Fruit fly (Drosophila melanogaster) whole organism, embryonic: ENCODE measurements around the gene CG44008.

Experiments
- Adf1 ChIP-seq: fragments of 200-800 bp; sonication (Bioruptor generic); IDR thresholded peaks from 2 replicates; pipeline ENCODE4 v1.3.6; 2022; ENCODE audit warnings: missing biosample characterization, missing genetic modification characterization
- CG11085 ChIP-seq: fragments of 200-800 bp; sonication (Bioruptor generic); IDR thresholded peaks from 2 replicates; pipeline ENCODE4 v1.3.6; 2022; ENCODE audit warnings: missing biosample characterization, missing genetic modification characterization
- CG12155 ChIP-seq: fragments of 200-800 bp; sonication (Bioruptor generic); optimal IDR thresholded peaks from 3 replicates; lab custom pipeline; 2016; ENCODE audit warnings: missing biosample characterization, missing genetic modification characterization
- CG12236 ChIP-seq: fragments of 200-800 bp; sonication (Bioruptor generic); optimal IDR thresholded peaks from 2 replicates; lab custom pipeline; 2016; ENCODE audit warnings: missing biosample characterization, missing genetic modification characterization
- CG13287 ChIP-seq: fragments of 200-800 bp; sonication (Bioruptor generic); IDR thresholded peaks from 2 replicates; pipeline ENCODE4 v1.3.6; 2022; ENCODE audit warnings: missing biosample characterization, missing genetic modification characterization; ENCODE audit not compliant: partially characterized antibody
- CG13424 ChIP-seq: fragments of 200-800 bp; sonication (Bioruptor generic); optimal IDR thresholded peaks from 2 replicates; lab custom pipeline; 2019; ENCODE audit warnings: missing biosample characterization, mild to moderate bottlenecking, missing genetic modification characterization, moderate library complexity
- CG13775 ChIP-seq: fragments of 200-800 bp; sonication (Bioruptor generic); optimal IDR thresholded peaks from 3 replicates; lab custom pipeline; 2017; ENCODE audit warnings: missing biosample characterization, mild to moderate bottlenecking, missing genetic modification characterization
- CG13894 ChIP-seq: fragments of 200-800 bp; sonication (Bioruptor generic); optimal IDR thresholded peaks from 3 replicates; lab custom pipeline; 2018; ENCODE audit warnings: missing biosample characterization, mild to moderate bottlenecking, missing genetic modification characterization, moderate library complexity
- CG15479 ChIP-seq: fragments of 200-800 bp; sonication (Bioruptor generic); optimal IDR thresholded peaks from 3 replicates; lab custom pipeline; 2019; ENCODE audit warnings: missing biosample characterization, mild to moderate bottlenecking, missing genetic modification characterization, moderate library complexity
- CG17568 ChIP-seq: fragments of 200-800 bp; sonication (Bioruptor generic); optimal IDR thresholded peaks from 2 replicates; lab custom pipeline; 2018; ENCODE audit warnings: missing biosample characterization, mild to moderate bottlenecking, missing genetic modification characterization, moderate library complexity
- CG17612 ChIP-seq: fragments of 200-800 bp; sonication (Bioruptor generic); IDR thresholded peaks from 2 replicates; pipeline ENCODE4 v1.3.6; 2022; ENCODE audit warnings: missing biosample characterization, missing genetic modification characterization
- CG4424 ChIP-seq: fragments of 200-800 bp; sonication (Bioruptor generic); optimal IDR thresholded peaks from 3 replicates; lab custom pipeline; 2016; ENCODE audit warnings: missing biosample characterization, missing genetic modification characterization
- CG6654 ChIP-seq: fragments of 200-800 bp; sonication (Bioruptor generic); optimal IDR thresholded peaks from 2 replicates; lab custom pipeline; 2017; ENCODE audit warnings: missing biosample characterization, mild to moderate bottlenecking, missing genetic modification characterization
- CG6683 ChIP-seq: fragments of 200-800 bp; sonication (Bioruptor generic); optimal IDR thresholded peaks from 2 replicates; lab custom pipeline; 2017; ENCODE audit warnings: missing biosample characterization, mild to moderate bottlenecking, missing genetic modification characterization, missing genetic modification reagents
- CG6791 ChIP-seq: fragments of 200-800 bp; sonication (Bioruptor generic); IDR thresholded peaks from 3 replicates; pipeline ENCODE4 v1.3.6; 2022; ENCODE audit warnings: missing biosample characterization, missing genetic modification characterization; ENCODE audit not compliant: partially characterized antibody
- CG7271 ChIP-seq: fragments of 200-800 bp; sonication (Bioruptor generic); optimal IDR thresholded peaks from 2 replicates; lab custom pipeline; 2018; ENCODE audit warnings: missing biosample characterization, mild to moderate bottlenecking, missing genetic modification characterization, moderate library complexity
- CG8089 ChIP-seq: fragments of 200-800 bp; sonication (Bioruptor generic); optimal IDR thresholded peaks from 3 replicates; lab custom pipeline; 2016; ENCODE audit warnings: missing biosample characterization, missing genetic modification characterization
- CG8944 ChIP-seq: fragments of 200-800 bp; sonication (Bioruptor generic); optimal IDR thresholded peaks from 3 replicates; lab custom pipeline; 2016; ENCODE audit warnings: missing biosample characterization, missing genetic modification characterization
- CrebB ChIP-seq: fragments of 200-800 bp; sonication (Bioruptor generic); optimal IDR thresholded peaks from 3 replicates; lab custom pipeline; 2018; ENCODE audit warnings: missing biosample characterization, mild to moderate bottlenecking, missing genetic modification characterization
- D19B ChIP-seq: fragments of 200-800 bp; sonication (Bioruptor generic); optimal IDR thresholded peaks from 2 replicates; lab custom pipeline; 2017; ENCODE audit warnings: missing biosample characterization, mild to moderate bottlenecking, missing genetic modification characterization
- Fer1 ChIP-seq: fragments of 200-800 bp; sonication (Bioruptor generic); optimal IDR thresholded peaks from 2 replicates; lab custom pipeline; 2017; ENCODE audit warnings: missing biosample characterization, mild to moderate bottlenecking, missing genetic modification characterization
- GATAe ChIP-seq: fragments of 200-800 bp; sonication (Bioruptor generic); conservative IDR thresholded peaks from 2 replicates; pipeline ENCODE4 v1.3.6; 2022; ENCODE audit warnings: missing biosample characterization, missing genetic modification characterization
- HLHmδ ChIP-seq: fragments of 200-800 bp; sonication (Bioruptor generic); optimal IDR thresholded peaks from 2 replicates; lab custom pipeline; 2018; ENCODE audit warnings: missing biosample characterization, mild to moderate bottlenecking, missing genetic modification characterization, moderate library complexity
- Hmx ChIP-seq: fragments of 200-800 bp; sonication (Bioruptor generic); optimal IDR thresholded peaks from 2 replicates; lab custom pipeline; 2016; ENCODE audit warnings: missing biosample characterization, missing genetic modification characterization
- MBD-R2 ChIP-seq: fragments of 200-800 bp; sonication (Bioruptor generic); IDR thresholded peaks from 2 replicates; pipeline ENCODE4 v1.3.6; 2022; ENCODE audit warnings: missing biosample characterization, missing genetic modification characterization
- Poxn ChIP-seq: fragments of 200-800 bp; sonication (Bioruptor generic); IDR thresholded peaks from 2 replicates; pipeline ENCODE4 v1.3.6; 2022; ENCODE audit warnings: missing biosample characterization, missing genetic modification characterization
- Side ChIP-seq: fragments of 200-800 bp; sonication (Bioruptor generic); optimal IDR thresholded peaks from 2 replicates; lab custom pipeline; 2016; ENCODE audit warnings: missing biosample characterization, missing genetic modification characterization
- Ssrp ChIP-seq: fragments of 200-800 bp; sonication (Bioruptor generic); optimal IDR thresholded peaks from 2 replicates; lab custom pipeline; 2018; ENCODE audit warnings: missing biosample characterization, mild to moderate bottlenecking, missing genetic modification characterization, moderate library complexity
- Tbp ChIP-seq: fragments of >200 bp; optimal IDR thresholded peaks from 2 replicates; lab custom pipeline; 2018; ENCODE audit warnings: missing biosample characterization, missing genetic modification characterization
- aop ChIP-seq: fragments of 200-800 bp; sonication (Bioruptor generic); IDR thresholded peaks from 2 replicates; pipeline ENCODE4 v1.3.6; 2022; ENCODE audit warnings: missing biosample characterization, missing genetic modification characterization
- ase ChIP-seq: fragments of 200-800 bp; sonication (Bioruptor generic); IDR thresholded peaks from 3 replicates; pipeline ENCODE4 v1.3.6; 2022; ENCODE audit warnings: missing biosample characterization, missing genetic modification characterization
- ash1 ChIP-seq: fragments of 200-800 bp; sonication (Bioruptor generic); optimal IDR thresholded peaks from 2 replicates; lab custom pipeline; 2018; ENCODE audit warnings: missing biosample characterization, mild to moderate bottlenecking, missing genetic modification characterization
- bab2 ChIP-seq: fragments of 200-800 bp; sonication (Bioruptor generic); optimal IDR thresholded peaks from 2 replicates; lab custom pipeline; 2016; ENCODE audit warnings: missing biosample characterization, missing genetic modification characterization
- bcd ChIP-seq: fragments of 200-800 bp; sonication (Bioruptor generic); optimal IDR thresholded peaks from 2 replicates; lab custom pipeline; 2017; ENCODE audit warnings: missing biosample characterization, mild to moderate bottlenecking, missing genetic modification characterization
- br ChIP-seq: fragments of >200 bp; optimal IDR thresholded peaks from 2 replicates; lab custom pipeline; 2017
- cato ChIP-seq: fragments of 200-800 bp; sonication (Bioruptor generic); optimal IDR thresholded peaks from 2 replicates; lab custom pipeline; 2016; ENCODE audit warnings: missing biosample characterization, missing genetic modification characterization, borderline replicate concordance
- dmrt99B ChIP-seq: fragments of 200-800 bp; sonication (Bioruptor generic); optimal IDR thresholded peaks from 2 replicates; lab custom pipeline; 2018; ENCODE audit warnings: missing biosample characterization, mild to moderate bottlenecking, missing genetic modification characterization, moderate library complexity
- hb ChIP-seq: fragments of 200-800 bp; sonication (Bioruptor generic); IDR thresholded peaks from 3 replicates; pipeline ENCODE4 v1.3.6; 2022; ENCODE audit warnings: missing biosample characterization, missing genetic modification characterization; ENCODE audit not compliant: partially characterized antibody
- ind ChIP-seq: fragments of 200-800 bp; sonication (Bioruptor generic); optimal IDR thresholded peaks from 3 replicates; lab custom pipeline; 2016; ENCODE audit warnings: missing biosample characterization, missing genetic modification characterization
- klu ChIP-seq: fragments of 200-800 bp; sonication (Bioruptor generic); IDR thresholded peaks from 2 replicates; pipeline ENCODE4 v1.3.6; 2022; ENCODE audit warnings: missing biosample characterization, missing genetic modification characterization
- maf-S ChIP-seq: fragments of 200-800 bp; sonication (Bioruptor generic); optimal IDR thresholded peaks from 2 replicates; lab custom pipeline; 2016; ENCODE audit warnings: missing biosample characterization, missing genetic modification characterization
- mam ChIP-seq: fragments of 200-800 bp; sonication (Bioruptor generic); optimal IDR thresholded peaks from 3 replicates; lab custom pipeline; 2016; ENCODE audit warnings: missing biosample characterization, missing genetic modification characterization
- pan ChIP-seq, 4 experiments: fragments of >200 bp in 3 of 4; fragments of 200-800 bp in 1 of 4; sonication (Bioruptor generic) in 1 of 4; optimal IDR thresholded peaks in 3 of 4; IDR thresholded peaks in 1 of 4; 2 replicates each; pipeline versions ENCODE4 v1.3.6 to Lab custom; 2017 to 2022; ENCODE audit warnings: missing biosample characterization in 2 of 4, missing genetic modification characterization in 2 of 4, mixed read lengths in 1 of 4
- phol ChIP-seq: fragments of 200-800 bp; sonication (Bioruptor generic); optimal IDR thresholded peaks from 3 replicates; lab custom pipeline; 2018; ENCODE audit warnings: missing biosample characterization, mild to moderate bottlenecking, missing genetic modification characterization, moderate library complexity
- ranshi ChIP-seq: fragments of 200-800 bp; sonication (Bioruptor generic); IDR thresholded peaks from 2 replicates; pipeline ENCODE4 v1.3.6; 2022; ENCODE audit warnings: missing biosample characterization, missing genetic modification characterization
- sug ChIP-seq: fragments of 200-800 bp; optimal IDR thresholded peaks from 2 replicates; lab custom pipeline; 2019; ENCODE audit warnings: missing biosample characterization, mild to moderate bottlenecking, missing genetic modification characterization, moderate library complexity
- ttk ChIP-seq: fragments of 200-800 bp; sonication (Bioruptor generic); IDR thresholded peaks from 2 replicates; pipeline ENCODE4 v2.1.2; 2022; ENCODE audit warnings: missing biosample characterization, missing genetic modification characterization
- tx ChIP-seq: fragments of 200-800 bp; sonication (Bioruptor generic); optimal IDR thresholded peaks from 2 replicates; lab custom pipeline; 2016; ENCODE audit warnings: missing biosample characterization, missing genetic modification characterization

The CG44008 gene

DNA sequence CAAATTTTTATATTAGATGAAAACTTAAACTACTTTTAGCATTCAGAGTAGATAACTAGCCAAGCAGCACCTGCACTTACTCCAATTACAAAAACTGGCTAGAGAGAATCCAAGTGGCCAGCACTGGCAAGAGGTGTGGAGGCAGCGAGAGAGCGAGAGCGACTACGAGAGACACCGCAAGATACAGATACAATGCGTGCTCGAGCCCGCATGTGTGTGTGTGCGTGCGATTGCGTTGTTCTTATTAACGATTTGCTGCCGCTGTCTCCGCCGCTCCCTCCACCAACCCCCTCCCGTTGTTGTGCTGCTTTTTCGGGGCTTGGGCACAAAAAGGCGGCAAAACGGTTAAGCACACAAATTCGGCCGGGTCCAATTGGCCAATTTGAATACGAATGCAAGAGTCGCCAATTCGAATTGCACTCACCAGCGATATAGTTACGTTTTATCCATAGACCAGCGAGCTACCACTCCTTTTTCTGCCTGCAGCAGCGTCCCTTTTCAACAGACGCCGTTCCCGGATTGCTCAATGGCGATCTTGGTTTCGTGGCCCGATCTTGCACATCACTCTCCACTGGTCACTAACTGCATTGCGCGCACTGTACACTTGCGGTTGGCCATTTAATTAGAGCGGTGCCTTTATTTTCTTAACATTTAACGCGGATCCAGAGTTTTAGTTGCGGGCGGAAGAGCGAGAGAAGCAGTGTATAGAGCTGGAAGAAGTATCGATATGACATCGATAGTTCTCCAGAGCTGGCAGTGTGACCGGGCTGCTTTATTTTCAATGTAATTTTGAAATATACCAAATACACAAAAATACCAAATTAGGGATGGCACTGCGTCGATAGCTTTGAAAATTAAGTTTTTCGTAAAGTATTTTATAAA lies 33.3 kb downstream of the CG44008 start, which contains the start of gene crol (continued):
- TF ChIP-seq bcd (GFP tag; lab: Kevin White, UChicago) (peak; percentile 0), maf-S (GFP tag; lab: Kevin White, UChicago) (no peak), D19B (GFP tag; lab: Kevin White, UChicago) (no peak), CG6683 (no peak), Side (no peak), CG8089 (GFP tag; lab: Kevin White, UChicago) (no peak), GATAe (GFP tag; lab: Robert Waterston, UW) (no peak), HLHmδ (GFP tag; lab: Kevin White, UChicago) (no peak), CG15479 (GFP tag; lab: Kevin White, UChicago) (peak; percentile 62), Poxn (GFP tag; lab: Robert Waterston, UW) (no peak), CG7271 (tag; lab: Kevin White, UChicago) (no peak), CG4424 (no peak), CG6791 (GFP tag; lab: Robert Waterston, UW) (peak; percentile 89), Fer1 (GFP tag; lab: Kevin White, UChicago) (no peak), tx (GFP tag; lab: Kevin White, UChicago) (no peak), CG13894 (tag; lab: Kevin White, UChicago) (peak; percentile 32), CG17612 (no peak), CG17568 (GFP tag; lab: Kevin White, UChicago) (no peak), Hmx (GFP tag; lab: Kevin White, UChicago) (no peak), CG13287 (GFP tag; lab: Robert Waterston, UW) (peak; percentile 94), CG6654 (GFP tag; lab: Kevin White, UChicago) (no peak), dmrt99B (tag; lab: Kevin White, UChicago) (peak; percentile 6), Tbp (GFP tag; lab: Kevin White, UChicago) (no peak), mam (peak; percentile 1), ranshi (GFP tag; lab: Robert Waterston, UW) (no peak), CG12236 (GFP tag; lab: Kevin White, UChicago) (no peak), ase (GFP tag; lab: Robert Waterston, UW) (no peak), aop (GFP tag; lab: Robert Waterston, UW) (peak; percentile 38; the same call in 1 of the 2 replicates), br (lab: Kevin White, UChicago) (no peak), cato (GFP tag; lab: Kevin White, UChicago) (no peak), ind (GFP tag; lab: Kevin White, UChicago) (no peak), klu (no peak), phol (tag; lab: Kevin White, UChicago) (peak; percentile 43), ash1 (GFP tag; lab: Kevin White, UChicago) (no peak), CG13424 (tag; lab: Kevin White, UChicago) (peak; percentile 43), hb (GFP tag; lab: Robert Waterston, UW) (peak; percentile 67; the same call in 2 of the 3 replicates), Ssrp (tag; lab: Kevin White, UChicago) (peak; percentile 15), bab2 (GFP tag; lab: Kevin White, UChicago) (no peak), CrebB (tag; lab: Kevin White, UChicago) (no peak), CG11085 (GFP tag; lab: Robert Waterston, UW) (peak; percentile 13; the same call in 1 of the 2 replicates), MBD-R2 (GFP tag; lab: Robert Waterston, UW) (peak; percentile 42; the same call in 1 of the 2 replicates), CG8944 (GFP tag; lab: Kevin White, UChicago) (no peak), ttk (GFP tag; lab: Robert Waterston, UW) (0 out of 2 replicates have a peak, but pooled peaks have one; percentile 16), pan (optimal IDR thresholded peaks at IDR 0.05; lab: Kevin White, UChicago) (no peak), pan (GFP tag; optimal IDR thresholded peaks at IDR 0.05 in 1 of 2, IDR thresholded peaks at IDR 0.05 in 1 of 2) (peak in 1 of 2 experiments; percentile 20), sug (tag; lab: Kevin White, UChicago) (peak; percentile 28), Adf1 (GFP tag; lab: Robert Waterston, UW) (peak; percentile 90), CG12155 (GFP tag; lab: Kevin White, UChicago) (peak; percentile 21), CG13775 (GFP tag; lab: Kevin White, UChicago) (peak; percentile 15)
